Worm (Caenorhabditis elegans) whole organism, young adult: ENCODE measurements around the gene K01G12.22.

ENCODE experiments used
- F49E8.2 ChIP-seq: sonication (generic microtip); optimal IDR thresholded peaks from 3 replicates; lab custom pipeline; 2017; ENCODE audit warnings: missing genetic modification characterization, mild to moderate bottlenecking, missing compliant biosample characterization, antibody characterized with exemption, moderate library complexity; ENCODE audit not compliant: insufficient read depth
- ZK185.1 ChIP-seq: sonication (generic microtip); optimal IDR thresholded peaks from 2 replicates; lab custom pipeline; 2016; ENCODE audit warnings: mild to moderate bottlenecking, missing genetic modification characterization, missing compliant biosample characterization; ENCODE audit not compliant: poor library complexity, severe bottlenecking
- aptf-3 ChIP-seq: fragments of 200-800 bp; sonication (Bioruptor generic); IDR thresholded peaks from 2 replicates; pipeline ENCODE4 v1.3.6; 2022; ENCODE audit warnings: missing genetic modification characterization, missing compliant biosample characterization
- dpl-1 ChIP-seq: fragments of 150-350 bp; optimal IDR thresholded peaks from 2 replicates; lab custom pipeline; 2014; ENCODE audit warnings: missing biosample characterization, missing genetic modification reagents, missing genetic modification characterization
- madf-6 ChIP-seq: fragments of 200-800 bp; sonication (Bioruptor generic); IDR thresholded peaks from 2 replicates; pipeline ENCODE4 v1.3.6; 2022; ENCODE audit warnings: missing genetic modification reagents, missing genetic modification characterization, missing compliant biosample characterization
- nhr-90 ChIP-seq: sonication (generic microtip); optimal IDR thresholded peaks from 2 replicates; lab custom pipeline; 2016; ENCODE audit warnings: missing genotype, mild to moderate bottlenecking, missing genetic modification characterization, missing compliant biosample characterization
- pha-4 ChIP-seq: fragments of 150-350 bp; sonication (generic microtip); optimal IDR thresholded peaks from 2 replicates; lab custom pipeline; 2014; ENCODE audit warnings: missing biosample characterization, missing genetic modification reagents, missing genetic modification characterization
- sea-2 ChIP-seq: fragments of 200-800 bp; sonication (Bioruptor generic); IDR thresholded peaks from 2 replicates; pipeline ENCODE4 v1.3.6; 2022; ENCODE audit warnings: missing genetic modification characterization, missing compliant biosample characterization
- snpc-4 ChIP-seq, 5 experiments: fragments of 150-350 bp in 1 of 5; sonication (generic microtip) in 4 of 5; optimal IDR thresholded peaks; 2 replicates each; lab custom pipeline; 2014 to 2018; ENCODE audit warnings: missing genetic modification characterization in 5 of 5, missing biosample characterization in 3 of 5, antibody characterized with exemption in 2 of 5, mild to moderate bottlenecking in 2 of 5, missing compliant biosample characterization in 2 of 5, missing genotype in 2 of 5, moderate library complexity in 2 of 5, missing genetic modification reagents in 1 of 5

- no peak for TF ChIP-seq dpl-1 (GFP tag; lab: Kevin White, UChicago)
- no peak for TF ChIP-seq F49E8.2
- TF ChIP-seq aptf-3 (GFP tag; lab: Robert Waterston, UW), result no peak
- no peak for TF ChIP-seq pha-4
- no peak for TF ChIP-seq nhr-90
- no peak for TF ChIP-seq snpc-4 (GFP tag; optimal IDR thresholded peaks at IDR 0.05; lab: Kevin White, UChicago)
- TF ChIP-seq snpc-4 (tag; optimal IDR thresholded peaks at IDR 0.05; lab: Kevin White, UChicago), result no peak
- TF ChIP-seq ZK185.1 (tag; lab: Kevin White, UChicago), result no peak
- TF ChIP-seq sea-2 (GFP tag; lab: Robert Waterston, UW), result no peak
- TF ChIP-seq madf-6 (GFP tag; lab: Robert Waterston, UW), result no peak
These were observed 1.2 kb downstream of the K01G12.22 start, which contains the start of gene K01G12.3 for ce11 chrIV:14193196-14193595.
